Worm (Caenorhabditis elegans) whole organism, L3 larva: ENCODE results near the gene C47D12.2.

ENCODE experiments used
- nhr-12 ChIP-seq: fragments of 150-350 bp; optimal IDR thresholded peaks from 2 replicates; lab custom pipeline; 2014; ENCODE audit warnings: missing biosample characterization, missing genetic modification characterization
- snpc-4 ChIP-seq: fragments of 150-350 bp; optimal IDR thresholded peaks from 2 replicates; lab custom pipeline; 2014; ENCODE audit warnings: missing biosample characterization, missing genetic modification characterization
- unc-39 ChIP-seq: sonication (generic microtip); optimal IDR thresholded peaks from 4 replicates; lab custom pipeline; 2017; ENCODE audit warnings: missing biosample characterization, missing genetic modification characterization
- ztf-4 ChIP-seq: fragments of 150-350 bp; optimal IDR thresholded peaks from 2 replicates; lab custom pipeline; 2014; ENCODE audit warnings: missing biosample characterization, missing genetic modification characterization

DNA sequence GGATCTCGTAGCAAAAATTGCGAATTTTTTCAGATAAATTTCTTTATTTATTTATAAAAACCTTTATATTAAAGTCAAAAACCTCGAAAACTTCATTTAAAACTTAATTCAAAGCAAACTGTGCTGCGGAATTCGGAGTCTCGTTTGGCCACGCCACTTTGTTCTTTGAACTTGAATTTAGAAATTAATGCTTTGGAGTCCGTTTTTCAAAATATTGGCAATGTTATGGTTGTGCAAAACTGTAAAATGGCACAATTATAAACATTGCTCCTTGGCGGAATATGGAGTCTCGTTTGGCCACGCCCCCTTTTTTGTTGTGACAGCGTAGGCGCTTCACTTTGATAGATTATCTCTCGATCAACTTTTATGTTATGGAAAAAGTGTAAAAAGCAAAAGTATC, 43.4 kb downstream of the C47D12.2 start:
- TF ChIP-seq ztf-4 (no peak), unc-39 (tag; lab: Kevin White, UChicago) (no peak), nhr-12 (tag; lab: Kevin White, UChicago) (no peak), snpc-4 (tag; lab: Kevin White, UChicago) (no peak)
